Worm (Caenorhabditis elegans) whole organism, mixed stage, embryonic: Measurements from ENCODE around the gene W01B6.3.
A peak's percentile ranks its signal among the peaks of the same experiment; 100 is the strongest.

Experiments
- M03D4.4 ChIP-seq: sonication (generic microtip); optimal IDR thresholded peaks from 2 replicates; lab custom pipeline; 2017; ENCODE audit warnings: mild to moderate bottlenecking, missing genetic modification characterization, missing compliant biosample characterization
- bed-3 ChIP-seq: fragments of 200-800 bp; sonication (Bioruptor generic); optimal IDR thresholded peaks from 3 replicates; lab custom pipeline; 2018; ENCODE audit warnings: mild to moderate bottlenecking, missing genetic modification characterization, moderate library complexity, missing compliant biosample characterization
- blmp-1 ChIP-seq: fragments of 150-350 bp; optimal IDR thresholded peaks from 2 replicates; lab custom pipeline; 2014; ENCODE audit warnings: missing biosample characterization, missing genetic modification characterization
- ceh-39 ChIP-seq: fragments of 150-350 bp; optimal IDR thresholded peaks from 2 replicates; lab custom pipeline; 2014; ENCODE audit warnings: missing biosample characterization, missing genetic modification characterization
- ceh-43 ChIP-seq: fragments of 200-800 bp; sonication (Bioruptor generic); optimal IDR thresholded peaks from 2 replicates; lab custom pipeline; 2018; ENCODE audit warnings: mild to moderate bottlenecking, missing genetic modification characterization, moderate library complexity, missing compliant biosample characterization
- ceh-83 ChIP-seq: fragments of 200-800 bp; sonication (Bioruptor generic); optimal IDR thresholded peaks from 2 replicates; lab custom pipeline; 2018; ENCODE audit warnings: mild to moderate bottlenecking, missing genetic modification characterization, missing compliant biosample characterization
- ces-1 ChIP-seq: fragments of 150-350 bp; optimal IDR thresholded peaks from 2 replicates; lab custom pipeline; 2014; ENCODE audit warnings: missing biosample characterization, missing genetic modification reagents, missing genetic modification characterization
- cnd-1 ChIP-seq: fragments of 200-800 bp; sonication (Bioruptor generic); optimal IDR thresholded peaks from 2 replicates; lab custom pipeline; 2018; ENCODE audit warnings: mild to moderate bottlenecking, missing genetic modification characterization, missing compliant biosample characterization
- drap-1 ChIP-seq: fragments of 200-800 bp; sonication (Bioruptor generic); optimal IDR thresholded peaks from 3 replicates; lab custom pipeline; 2018; ENCODE audit warnings: mild to moderate bottlenecking, missing genetic modification characterization, missing compliant biosample characterization
- elt-1 ChIP-seq: sonication (generic microtip); optimal IDR thresholded peaks from 2 replicates; lab custom pipeline; 2017; ENCODE audit warnings: missing genetic modification characterization, mild to moderate bottlenecking, missing compliant biosample characterization, antibody characterized with exemption, moderate library complexity, borderline replicate concordance; ENCODE audit not compliant: insufficient read depth
- flh-1 ChIP-seq: fragments of 200-800 bp; sonication (Bioruptor generic); optimal IDR thresholded peaks from 2 replicates; lab custom pipeline; 2018; ENCODE audit warnings: mild to moderate bottlenecking, missing genetic modification characterization, moderate library complexity, missing compliant biosample characterization
- ham-2 ChIP-seq: fragments of 200-800 bp; sonication (Bioruptor generic); optimal IDR thresholded peaks from 2 replicates; lab custom pipeline; 2018; ENCODE audit warnings: mild to moderate bottlenecking, missing genetic modification characterization, missing compliant biosample characterization
- hlh-1 ChIP-seq: fragments of 150-350 bp; optimal IDR thresholded peaks from 2 replicates; lab custom pipeline; 2014; ENCODE audit warnings: missing biosample characterization, missing genetic modification reagents, missing genetic modification characterization
- lin-32 ChIP-seq: fragments of 200-800 bp; sonication (Bioruptor generic); optimal IDR thresholded peaks from 2 replicates; lab custom pipeline; 2018; ENCODE audit warnings: mild to moderate bottlenecking, missing genetic modification characterization, missing compliant biosample characterization
- lsy-2 ChIP-seq: fragments of 150-350 bp; optimal IDR thresholded peaks from 2 replicates; lab custom pipeline; 2014; ENCODE audit warnings: missing biosample characterization, missing genetic modification characterization
- mab-5 ChIP-seq: fragments of 150-350 bp; optimal IDR thresholded peaks from 2 replicates; lab custom pipeline; 2014; ENCODE audit warnings: missing biosample characterization, missing genetic modification characterization
- mep-1 ChIP-seq: fragments of 150-350 bp; optimal IDR thresholded peaks from 2 replicates; lab custom pipeline; 2017; ENCODE audit warnings: missing biosample characterization, missing genetic modification reagents, missing genetic modification characterization, inconsistent platforms
- mls-2 ChIP-seq: sonication (generic microtip); optimal IDR thresholded peaks from 2 replicates; lab custom pipeline; 2016; ENCODE audit warnings: mild to moderate bottlenecking, missing genetic modification characterization, moderate library complexity, missing compliant biosample characterization
- nhr-12 ChIP-seq: fragments of 150-350 bp; optimal IDR thresholded peaks from 2 replicates; lab custom pipeline; 2014; ENCODE audit warnings: missing biosample characterization, missing genetic modification characterization
- nhr-2 ChIP-seq: fragments of 150-350 bp; optimal IDR thresholded peaks from 2 replicates; lab custom pipeline; 2014; ENCODE audit warnings: missing biosample characterization, missing genetic modification characterization
- nhr-237 ChIP-seq: fragments of 150-350 bp; optimal IDR thresholded peaks from 2 replicates; lab custom pipeline; 2014; ENCODE audit warnings: missing biosample characterization, missing genetic modification characterization
- nhr-28 ChIP-seq: fragments of 150-350 bp; optimal IDR thresholded peaks from 2 replicates; lab custom pipeline; 2014; ENCODE audit warnings: missing biosample characterization, missing genetic modification characterization
- pha-4 ChIP-seq: fragments of 150-350 bp; optimal IDR thresholded peaks from 2 replicates; lab custom pipeline; 2018; ENCODE audit warnings: missing biosample characterization, missing genetic modification reagents, missing genetic modification characterization
- sem-2 ChIP-seq: fragments of 200-800 bp; sonication (Bioruptor generic); optimal IDR thresholded peaks from 2 replicates; lab custom pipeline; 2018; ENCODE audit warnings: mild to moderate bottlenecking, missing genetic modification characterization, missing compliant biosample characterization
- snpc-4 ChIP-seq: fragments of 150-350 bp; optimal IDR thresholded peaks from 2 replicates; lab custom pipeline; 2014; ENCODE audit warnings: missing biosample characterization, missing genetic modification characterization
- sptf-1 ChIP-seq: sonication (generic microtip); optimal IDR thresholded peaks from 2 replicates; lab custom pipeline; 2017; ENCODE audit warnings: mild to moderate bottlenecking, missing genetic modification characterization, moderate library complexity, missing compliant biosample characterization
- tbx-8 ChIP-seq: fragments of 200-800 bp; sonication (Bioruptor generic); optimal IDR thresholded peaks from 2 replicates; lab custom pipeline; 2018; ENCODE audit warnings: mild to moderate bottlenecking, missing genetic modification characterization, moderate library complexity, missing compliant biosample characterization
- unc-39 ChIP-seq: fragments of 150-350 bp; optimal IDR thresholded peaks from 2 replicates; lab custom pipeline; 2014; ENCODE audit warnings: missing biosample characterization, missing genetic modification characterization
- unc-62 ChIP-seq: fragments of 150-350 bp; optimal IDR thresholded peaks from 2 replicates; lab custom pipeline; 2014; ENCODE audit warnings: missing biosample characterization, missing genetic modification reagents, missing genetic modification characterization
- zip-8 ChIP-seq: fragments of 150-350 bp; optimal IDR thresholded peaks from 2 replicates; lab custom pipeline; 2014; ENCODE audit warnings: missing biosample characterization, missing genetic modification characterization
- ztf-11 ChIP-seq: fragments of 150-350 bp; optimal IDR thresholded peaks from 2 replicates; lab custom pipeline; 2014; ENCODE audit warnings: missing biosample characterization, missing genetic modification characterization

W01B6.3 gene

DNA sequence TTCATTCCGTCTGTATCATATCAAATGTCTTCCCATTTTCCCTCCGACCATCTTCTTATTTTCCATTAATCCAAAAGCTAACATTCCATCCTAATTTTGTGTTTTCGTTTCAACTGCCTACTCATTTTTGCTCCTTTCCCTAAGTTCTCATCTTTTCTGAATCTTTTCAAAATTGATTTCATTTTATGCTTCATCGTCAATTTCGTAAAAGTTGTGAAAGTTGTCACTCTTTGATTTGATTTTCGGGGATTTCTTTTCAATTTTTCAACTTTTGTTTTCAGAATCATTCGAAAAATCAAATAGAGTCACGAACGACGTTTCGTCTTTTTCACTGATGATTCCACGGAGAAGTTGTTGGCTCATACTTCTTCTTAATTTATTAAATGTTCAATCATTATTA, 4.9 kb downstream of the W01B6.3 start, which contains the start of gene cwn-2:
cwn-2 (plus strand) TSS at position 276 of the 400 bp plus-strand sequence.
- TF ChIP-seq unc-62 (GFP tag; lab: Kevin White, UChicago) (no peak), lsy-2 (no peak), snpc-4 (tag; lab: Kevin White, UChicago) (no peak), zip-8 (tag; lab: Kevin White, UChicago) (no peak), ceh-43 (GFP tag; lab: Kevin White, UChicago) (no peak), sem-2 (GFP tag; lab: Kevin White, UChicago) (no peak), flh-1 (GFP tag; lab: Kevin White, UChicago) (no peak), ham-2 (no peak)

DNA sequence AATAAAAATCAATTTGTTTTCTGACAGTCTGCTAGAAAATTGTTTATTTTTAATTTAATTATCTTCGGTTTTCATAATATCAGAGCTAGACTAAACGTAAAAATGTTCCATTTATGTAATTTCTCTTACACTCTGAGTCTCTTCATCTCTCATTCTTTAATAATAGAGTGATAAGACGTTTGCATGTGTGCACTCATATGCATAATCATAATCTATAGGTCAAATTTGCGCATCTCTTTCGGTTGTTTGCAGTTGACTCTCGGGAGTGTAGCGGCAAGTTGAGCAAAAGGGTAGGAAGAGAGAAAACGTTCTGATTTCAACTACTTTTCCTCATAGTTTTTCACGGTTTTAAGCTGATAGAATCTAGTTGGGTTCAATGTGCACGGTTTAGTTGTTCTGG, 6.0 kb downstream of the W01B6.3 start:
- TF ChIP-seq zip-8 (tag; lab: Kevin White, UChicago) (no peak), sptf-1 (tag; lab: Kevin White, UChicago) (no peak), sem-2 (GFP tag; lab: Kevin White, UChicago) (no peak), lin-32 (no peak), mls-2 (tag; lab: Kevin White, UChicago) (no peak), nhr-2 (tag; lab: Kevin White, UChicago) (no peak), bed-3 (GFP tag; lab: Kevin White, UChicago) (no peak), elt-1 (tag; lab: Kevin White, UChicago) (no peak), unc-39 (tag; lab: Kevin White, UChicago) (no peak), blmp-1 (tag; lab: Kevin White, UChicago) (no peak), mab-5 (tag; lab: Kevin White, UChicago) (no peak), hlh-1 (tag; lab: Kevin White, UChicago) (no peak), flh-1 (GFP tag; lab: Kevin White, UChicago) (no peak)
- TF ChIP-seq, all 35 proteins: peak for 0

DNA sequence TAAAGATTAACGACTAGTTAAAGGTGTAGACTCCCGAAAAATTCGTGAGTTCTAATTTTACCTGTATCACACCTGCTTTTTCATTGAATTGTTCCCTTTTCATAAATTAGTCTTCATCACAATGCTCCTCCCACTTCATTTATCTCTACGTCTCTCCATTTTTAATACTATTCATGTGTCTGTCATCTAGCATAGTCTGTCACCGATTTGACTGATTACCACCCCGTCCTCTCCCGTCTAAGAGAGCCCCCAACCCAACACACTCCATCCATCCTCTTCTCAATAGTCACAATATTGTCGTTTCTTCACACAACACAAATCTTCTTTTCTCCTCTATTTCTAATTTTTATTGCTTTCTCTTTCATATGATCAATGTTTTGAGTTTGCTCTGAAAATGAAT, 7.3 kb downstream of the W01B6.3 start:
- TF ChIP-seq unc-62 (GFP tag; lab: Kevin White, UChicago): peak; percentile 98
- no peak for TF ChIP-seq nhr-237

DNA sequence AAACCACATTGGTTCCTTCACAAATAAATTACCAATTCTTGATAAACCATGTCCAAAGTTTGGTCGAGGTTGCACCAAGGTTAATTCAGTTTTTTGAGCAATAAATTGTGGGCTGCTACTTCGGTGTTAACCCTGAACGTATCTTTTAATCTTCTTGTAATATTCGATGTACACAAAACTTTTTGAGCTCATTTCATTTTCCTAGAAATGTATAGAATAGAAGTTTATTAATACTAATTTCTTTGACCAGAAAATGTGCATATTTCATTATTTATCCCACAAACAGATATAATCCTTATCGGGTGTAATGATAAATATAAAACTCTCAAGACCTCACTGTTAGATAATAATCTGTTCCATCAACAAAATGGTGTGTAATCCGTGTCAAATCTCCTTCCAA, 8.5 kb downstream of the W01B6.3 start:
- TF ChIP-seq pha-4 (tag; lab: Kevin White, UChicago): no peak
- TF ChIP-seq lsy-2: no peak
- TF ChIP-seq sem-2 (GFP tag; lab: Kevin White, UChicago): no peak
- TF ChIP-seq sptf-1 (tag; lab: Kevin White, UChicago): no peak
- no peak for TF ChIP-seq mep-1 (tag; lab: Kevin White, UChicago)

DNA sequence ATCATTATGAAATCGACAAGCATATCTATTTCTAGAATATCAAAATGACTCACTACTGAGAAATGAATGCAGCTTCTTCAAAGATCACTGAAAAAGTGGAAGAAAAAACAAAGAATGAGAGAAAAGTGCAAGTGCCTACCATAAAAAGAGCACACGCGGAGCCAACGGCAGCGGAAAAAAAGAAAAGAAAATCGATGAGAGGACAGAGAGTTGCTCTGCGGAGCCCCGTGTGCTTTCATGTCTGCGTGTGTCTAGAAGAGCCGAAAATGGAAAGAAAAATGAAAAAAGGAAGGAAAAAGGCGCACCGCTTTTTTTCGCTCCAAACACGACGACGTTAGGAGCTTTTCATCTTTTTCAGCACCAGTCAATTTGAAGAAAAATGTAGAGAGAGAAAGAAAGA, 9.7 kb downstream of the W01B6.3 start, which contains the start of gene ipla-7:
ipla-7 (minus strand) TSS at position 122 of the 400 bp plus-strand sequence.
- TF ChIP-seq ham-2 (no peak), ces-1 (GFP tag; lab: Kevin White, UChicago) (peak; percentile 22)

DNA sequence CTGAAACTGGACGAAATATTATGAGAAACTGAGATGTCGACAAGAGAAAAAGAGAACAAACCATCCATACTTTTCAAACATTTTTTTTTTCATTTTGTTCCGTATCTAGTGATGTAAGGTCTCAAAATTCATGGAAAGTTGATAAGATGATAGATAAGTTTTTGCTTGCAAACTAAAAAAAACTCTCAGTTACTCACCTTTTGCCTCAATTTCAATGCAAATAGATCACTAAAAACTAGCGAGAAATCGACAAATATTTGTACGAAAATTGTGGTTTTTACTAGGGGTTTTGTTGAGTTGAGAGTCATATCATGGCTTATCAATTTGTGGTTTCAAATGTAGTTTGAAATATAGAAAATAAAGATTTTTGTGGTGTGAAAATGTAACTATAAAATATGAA, 11.6 kb downstream of the W01B6.3 start:
- TF ChIP-seq cnd-1: no peak
- no peak for TF ChIP-seq ztf-11 (tag; lab: Kevin White, UChicago)
- no peak for TF ChIP-seq hlh-1 (tag; lab: Kevin White, UChicago)
- no peak for TF ChIP-seq nhr-28 (tag; lab: Kevin White, UChicago)
- TF ChIP-seq ceh-39 (tag; lab: Kevin White, UChicago): no peak
- no peak for TF ChIP-seq nhr-237
- TF ChIP-seq, all 35 proteins: peak for 0

DNA sequence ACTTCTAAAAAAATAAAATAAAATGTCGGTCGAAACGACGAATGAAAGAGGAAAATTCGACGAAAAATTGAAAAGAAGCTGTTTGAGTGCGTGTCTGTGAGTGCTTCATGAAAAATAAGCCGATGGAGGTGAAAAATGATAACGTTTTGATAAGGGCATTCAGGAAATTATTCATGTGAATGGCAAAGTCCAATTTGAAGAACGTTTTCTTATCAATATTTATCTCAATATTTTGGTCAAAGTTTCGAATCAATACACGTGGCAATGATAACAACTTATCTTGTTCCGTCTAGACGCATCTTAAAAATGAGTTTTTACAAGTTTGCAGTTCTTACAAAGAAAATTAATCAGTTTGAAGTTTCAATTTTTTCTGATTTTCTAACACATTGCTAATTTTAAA, 13.3 kb downstream of the W01B6.3 start:
- no peak for TF ChIP-seq pha-4 (tag; lab: Kevin White, UChicago)
- no peak for TF ChIP-seq M03D4.4 (tag; lab: Kevin White, UChicago)
- no peak for TF ChIP-seq nhr-12 (tag; lab: Kevin White, UChicago)
- TF ChIP-seq ham-2: no peak
- TF ChIP-seq ces-1 (GFP tag; lab: Kevin White, UChicago): no peak
- TF ChIP-seq elt-1 (tag; lab: Kevin White, UChicago): no peak
- TF ChIP-seq blmp-1 (tag; lab: Kevin White, UChicago): no peak
- TF ChIP-seq cnd-1: no peak
- no peak for TF ChIP-seq hlh-1 (tag; lab: Kevin White, UChicago)
- no peak for TF ChIP-seq drap-1 (GFP tag; lab: Kevin White, UChicago)
- TF ChIP-seq flh-1 (GFP tag; lab: Kevin White, UChicago): no peak
- no peak for TF ChIP-seq ceh-39 (tag; lab: Kevin White, UChicago)
- TF ChIP-seq nhr-237: no peak
- no peak for TF ChIP-seq tbx-8 (GFP tag; lab: Kevin White, UChicago)
- no peak for TF ChIP-seq unc-39 (tag; lab: Kevin White, UChicago)
- TF ChIP-seq ceh-83: no peak
- TF ChIP-seq mep-1 (tag; lab: Kevin White, UChicago): no peak
- TF ChIP-seq mls-2 (tag; lab: Kevin White, UChicago): no peak
